Fruit fly (Drosophila melanogaster): Measurements from ENCODE around the gene CG34027.

DNA sequence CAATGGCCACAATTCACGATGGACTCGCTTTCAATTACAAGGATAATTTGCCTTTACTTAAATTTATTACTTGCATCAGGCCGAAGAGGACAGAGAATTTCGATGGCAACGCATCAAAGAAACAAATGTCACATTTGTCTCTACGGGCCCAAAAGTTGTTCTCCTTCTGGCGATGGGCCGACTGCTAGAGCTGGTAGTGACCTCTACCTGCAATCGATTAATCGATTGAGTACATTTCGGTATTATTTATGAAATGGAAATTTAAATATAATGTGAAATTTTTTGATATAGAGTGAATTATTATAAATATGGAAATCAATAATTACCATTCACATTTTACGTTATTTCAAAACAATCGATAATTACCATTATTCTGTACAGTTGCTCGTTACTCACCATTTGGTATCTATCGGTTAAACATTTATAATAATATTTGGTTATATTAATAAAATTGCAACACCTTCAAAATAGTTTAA is 13.9 kb upstream of the CG34027 start, which contains the start of the genes CG31510 and TTLL5:
- TF ChIP-seq pan (optimal IDR thresholded peaks at IDR 0.05) (no peak), Dll (optimal IDR thresholded peaks at IDR 0.05) (no peak), CG8478 (optimal IDR thresholded peaks at IDR 0.05) (no peak)
